Worm (Caenorhabditis elegans) whole organism, L4/young adult: ENCODE data around the gene str-77.

Source experiments
- W03F9.2 ChIP-seq: fragments of 150-350 bp; optimal IDR thresholded peaks from 2 replicates; lab custom pipeline; 2014; ENCODE audit warnings: missing biosample characterization, missing genetic modification characterization
- him-1 ChIP-seq: sonication (generic microtip); optimal IDR thresholded peaks from 2 replicates; lab custom pipeline; 2016; ENCODE audit warnings: missing genotype, missing genetic modification reagents, missing genetic modification characterization, missing compliant biosample characterization

- no peak for TF ChIP-seq W03F9.2 (tag; lab: Kevin White, UChicago)
- TF ChIP-seq him-1: no peak
Measured at ce11 chrV:17743802-17744201, 25.1 kb downstream of the str-77 start.
